Worm (Caenorhabditis elegans): Measurements from ENCODE around the gene Y43B11AL.1.

Gene Y43B11AL.1

DNA sequence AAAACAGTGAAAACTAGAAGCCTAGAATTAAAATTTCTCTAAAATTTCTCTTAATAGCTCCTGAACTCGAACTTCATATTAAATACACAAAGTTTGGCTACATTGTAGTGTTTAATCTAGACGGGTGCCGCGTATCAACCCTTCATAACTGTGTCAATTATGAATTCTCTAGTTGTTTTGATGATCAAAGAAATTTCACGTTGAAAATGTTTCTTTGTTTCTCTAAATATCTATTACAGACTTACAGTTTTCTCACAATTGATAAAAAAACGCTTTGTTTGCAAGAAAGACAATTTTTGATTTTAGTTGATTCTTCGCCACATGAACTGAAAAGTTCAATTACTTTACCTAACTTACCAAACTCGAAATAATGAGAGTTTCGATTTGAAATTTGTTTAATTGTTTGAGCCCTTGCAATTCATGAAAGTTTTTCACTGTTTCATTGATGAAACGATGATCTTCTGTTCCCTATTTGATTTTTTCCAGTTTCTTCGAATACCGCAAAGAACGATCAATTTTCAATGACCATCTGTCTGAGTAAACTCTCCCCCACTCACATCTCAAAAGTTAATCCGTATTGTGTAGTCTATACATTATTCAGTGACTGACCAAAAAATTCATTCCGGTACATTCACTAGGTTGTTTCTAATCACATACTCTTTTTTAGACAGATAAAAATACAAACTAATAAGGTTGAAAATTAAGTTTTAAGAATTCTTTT lies 18.3 kb upstream of the Y43B11AL.1 start (continued):
- no peak for TF ChIP-seq nhr-77 (tag; optimal IDR thresholded peaks at IDR 0.05)
- TF ChIP-seq nhr-47 (tag; optimal IDR thresholded peaks at IDR 0.05): peak; percentile 51
- peak; percentile 96 for TF ChIP-seq nhr-19 (GFP tag; conservative IDR thresholded peaks at IDR 0.05)
- no peak for TF ChIP-seq vab-15 (tag; optimal IDR thresholded peaks at IDR 0.05)
- no peak for TF ChIP-seq lin-35 (GFP tag; optimal IDR thresholded peaks at IDR 0.05)
- no peak for TF ChIP-seq hlh-4 (tag; optimal IDR thresholded peaks at IDR 0.05)
- TF ChIP-seq ztf-4 (tag; optimal IDR thresholded peaks at IDR 0.05): peak; percentile 38
- TF ChIP-seq nhr-20 (tag; optimal IDR thresholded peaks at IDR 0.05): peak; percentile 74
- TF ChIP-seq tbx-2 (tag; optimal IDR thresholded peaks at IDR 0.05): no peak
- TF ChIP-seq C04F5.9 (tag; optimal IDR thresholded peaks at IDR 0.05): no peak
- no peak for TF ChIP-seq unc-86 (tag; optimal IDR thresholded peaks at IDR 0.05)
- no peak for TF ChIP-seq snpc-4 (tag; optimal IDR thresholded peaks at IDR 0.05)
- TF ChIP-seq swsn-7 (tag; optimal IDR thresholded peaks at IDR 0.05): peak; percentile 29
- TF ChIP-seq egl-13 (tag; optimal IDR thresholded peaks at IDR 0.05): no peak
- no peak for TF ChIP-seq nhr-11 (tag; optimal IDR thresholded peaks at IDR 0.05)
- TF ChIP-seq unc-30 (tag; optimal IDR thresholded peaks at IDR 0.05): no peak
- TF ChIP-seq zip-4 (GFP tag; optimal IDR thresholded peaks at IDR 0.05): no peak

DNA sequence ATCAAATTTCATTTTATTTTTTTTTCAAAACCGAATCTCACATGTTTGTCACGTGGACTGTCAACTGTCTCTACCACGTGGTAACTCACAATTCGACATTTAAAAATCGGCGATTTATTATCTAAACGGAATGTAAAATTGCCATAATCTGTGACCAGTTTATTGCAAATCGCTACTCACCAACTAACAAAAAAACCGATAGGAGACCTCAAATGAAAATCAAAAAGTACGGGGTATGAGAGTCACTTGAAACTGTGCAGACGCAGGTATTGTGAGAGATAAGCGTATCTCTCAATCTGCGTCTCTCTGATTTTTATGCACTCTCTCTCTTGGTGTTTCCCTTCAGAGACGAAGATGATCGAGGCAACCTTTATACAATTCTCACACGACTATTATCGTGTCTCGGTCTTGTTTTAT lies 17.4 kb upstream of the Y43B11AL.1 start:
- peak in 2 of 3 experiments; percentile 38 to 40 for TF ChIP-seq ceh-82 (tag; optimal IDR thresholded peaks at IDR 0.05)
- peak; percentile 98 for TF ChIP-seq nhr-85 (tag)
- peak; percentile 27 for TF ChIP-seq snpc-4 (tag; optimal IDR thresholded peaks at IDR 0.05)
- no peak for TF ChIP-seq pqm-1 (tag; optimal IDR thresholded peaks at IDR 0.05)
- peak; percentile 27 to 56 for TF ChIP-seq efl-1 (optimal IDR thresholded peaks at IDR 0.05)
- TF ChIP-seq efl-1 (GFP tag; optimal IDR thresholded peaks at IDR 0.05 in 1 of 2): peak; percentile 22 to 91
- no peak for TF ChIP-seq aly-2 (tag; optimal IDR thresholded peaks at IDR 0.05)
- TF ChIP-seq isw-1 (GFP tag; IDR thresholded peaks at IDR 0.05): no peak
- no peak for TF ChIP-seq ceh-8 (GFP tag; optimal IDR thresholded peaks at IDR 0.05)
- TF ChIP-seq nhr-47 (tag; optimal IDR thresholded peaks at IDR 0.05): peak; percentile 70
- TF ChIP-seq lin-13 (GFP tag; optimal IDR thresholded peaks at IDR 0.05): peak; percentile 48
- TF ChIP-seq mef-2 (tag; optimal IDR thresholded peaks at IDR 0.05): peak; percentile 16
- peak; percentile 39 for TF ChIP-seq rnt-1 (tag; optimal IDR thresholded peaks at IDR 0.05)
- TF ChIP-seq blmp-1 (tag; optimal IDR thresholded peaks at IDR 0.05): peak; percentile 79
- TF ChIP-seq sptf-1 (tag; optimal IDR thresholded peaks at IDR 0.05): no peak
- TF ChIP-seq nhr-90 (tag; optimal IDR thresholded peaks at IDR 0.05; ENCODE audit: poor library complexity): peak; percentile 83
- TF ChIP-seq ceh-90 (tag; optimal IDR thresholded peaks at IDR 0.05): no peak
- no peak for TF ChIP-seq ceh-88 (GFP tag; IDR thresholded peaks at IDR 0.05)
- TF ChIP-seq elt-2 (tag; optimal IDR thresholded peaks at IDR 0.05): peak; percentile 93
- peak; percentile 44 for TF ChIP-seq C16A3.4 (tag; optimal IDR thresholded peaks at IDR 0.05)
- TF ChIP-seq ama-1 (optimal IDR thresholded peaks at IDR 0.05): peak; percentile 69
- no peak for TF ChIP-seq mab-9 (GFP tag; IDR thresholded peaks at IDR 0.05)
- peak; percentile 67 for TF ChIP-seq irx-1 (tag; optimal IDR thresholded peaks at IDR 0.05)
- peak; percentile 78 for TF ChIP-seq grh-1 (GFP tag; IDR thresholded peaks at IDR 0.05)
- peak; percentile 65 for TF ChIP-seq mep-1 (tag; optimal IDR thresholded peaks at IDR 0.05)
- TF ChIP-seq nhr-19 (GFP tag; conservative IDR thresholded peaks at IDR 0.05): peak; percentile 83
- TF ChIP-seq egl-27 (tag; optimal IDR thresholded peaks at IDR 0.05): peak in 1 of 2 experiments; percentile 59
- peak; percentile 49 for TF ChIP-seq swsn-7 (tag; optimal IDR thresholded peaks at IDR 0.05)
- no peak for TF ChIP-seq lin-15B (tag; optimal IDR thresholded peaks at IDR 0.05)
- peak; percentile 91 for TF ChIP-seq nhr-71 (tag; optimal IDR thresholded peaks at IDR 0.05)
- peak in 3 of 6 experiments; percentile 81 to 91 (median 91) for TF ChIP-seq elt-3 (tag; optimal IDR thresholded peaks at IDR 0.05)
- peak; percentile 49 for TF ChIP-seq xbp-1 (tag; optimal IDR thresholded peaks at IDR 0.05)
- TF ChIP-seq fos-1 (tag; optimal IDR thresholded peaks at IDR 0.05): peak; percentile 71
- peak; percentile 43 for TF ChIP-seq nhr-77 (tag; optimal IDR thresholded peaks at IDR 0.05)
- TF ChIP-seq lsy-2 (tag; optimal IDR thresholded peaks at IDR 0.05): peak; percentile 66 to 67
- peak; percentile 91 for TF ChIP-seq snu-23 (GFP tag; optimal IDR thresholded peaks at IDR 0.05)
- TF ChIP-seq ztf-4 (tag; optimal IDR thresholded peaks at IDR 0.05): no peak
- peak; percentile 0 for TF ChIP-seq zip-4 (GFP tag; optimal IDR thresholded peaks at IDR 0.05)
- TF ChIP-seq sup-37 (GFP tag; optimal IDR thresholded peaks at IDR 0.05): peak; percentile 27
- TF ChIP-seq nhr-28 (tag; optimal IDR thresholded peaks at IDR 0.05): no peak
- peak; percentile 70 for TF ChIP-seq tbx-2 (tag; optimal IDR thresholded peaks at IDR 0.05)
- TF ChIP-seq ceh-63 (GFP tag; optimal IDR thresholded peaks at IDR 0.05): no peak

All from whole organism, L1 larva.